Worm (Caenorhabditis elegans) whole organism, L4/young adult: ENCODE data around the gene F21G4.3.

Experiments used
- W03F9.2 ChIP-seq: fragments of 150-350 bp; optimal IDR thresholded peaks from 2 replicates; lab custom pipeline; 2014; ENCODE audit warnings: missing biosample characterization, missing genetic modification characterization
- dao-5 ChIP-seq: sonication (generic microtip); optimal IDR thresholded peaks from 2 replicates; lab custom pipeline; 2016; ENCODE audit warnings: missing genotype, missing genetic modification characterization, moderate library complexity, missing compliant biosample characterization
- him-1 ChIP-seq: sonication (generic microtip); optimal IDR thresholded peaks from 2 replicates; lab custom pipeline; 2016; ENCODE audit warnings: missing genotype, missing genetic modification reagents, missing genetic modification characterization, missing compliant biosample characterization

DNA sequence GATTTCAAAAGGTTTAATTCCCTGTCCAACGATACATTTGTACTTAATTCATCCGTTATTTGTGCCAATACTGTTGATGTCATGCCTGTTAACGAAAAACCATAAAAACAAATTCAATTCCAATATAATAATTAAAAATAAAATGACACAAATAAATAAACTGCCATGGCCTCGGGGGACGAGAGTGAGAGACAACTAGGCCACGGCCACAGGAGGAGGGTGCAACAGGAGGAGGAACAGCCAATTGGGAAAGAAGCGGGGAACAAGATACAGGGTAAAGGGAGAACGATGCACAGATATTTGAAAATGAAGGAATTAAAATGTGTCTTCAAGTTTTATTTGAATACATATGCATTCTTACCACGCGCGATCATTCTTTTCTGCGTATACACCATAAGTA lies 22.4 kb downstream of the F21G4.3 start, which contains the start of gene F21G4.6:
- TF ChIP-seq him-1 (tag; lab: Kevin White, UChicago), result no peak
- no peak for TF ChIP-seq dao-5 (tag; lab: Kevin White, UChicago)
- TF ChIP-seq W03F9.2, result no peak
